Fruit fly (Drosophila melanogaster) whole organism, prepupa: ENCODE results near the gene glec.

Source experiments
- Blimp-1 ChIP-seq: fragments of 200-800 bp; sonication (Bioruptor generic); optimal IDR thresholded peaks from 3 replicates; lab custom pipeline; 2017; ENCODE audit warnings: missing biosample characterization, missing genetic modification characterization, mild to moderate bottlenecking, moderate library complexity, missing genetic modification reagents
- CG10631 ChIP-seq: fragments of 200-800 bp; sonication (Bioruptor generic); optimal IDR thresholded peaks from 2 replicates; lab custom pipeline; 2016; ENCODE audit warnings: missing biosample characterization, missing genetic modification characterization
- CG10669 ChIP-seq: fragments of 200-800 bp; sonication (Bioruptor generic); optimal IDR thresholded peaks from 3 replicates; lab custom pipeline; 2018; ENCODE audit warnings: missing biosample characterization, mild to moderate bottlenecking, missing genetic modification characterization, moderate library complexity
- CG11902 ChIP-seq: fragments of 200-800 bp; sonication (Bioruptor generic); optimal IDR thresholded peaks from 3 replicates; lab custom pipeline; 2016; ENCODE audit warnings: missing biosample characterization, missing genetic modification characterization
- CG15336 ChIP-seq: fragments of 200-800 bp; sonication (Bioruptor generic); IDR thresholded peaks from 2 replicates; pipeline ENCODE4 v1.3.6; 2022; ENCODE audit warnings: missing biosample characterization, missing genetic modification characterization
- CG31627 ChIP-seq: fragments of 200-800 bp; sonication (Bioruptor generic); optimal IDR thresholded peaks from 3 replicates; lab custom pipeline; 2016; ENCODE audit warnings: missing biosample characterization, missing genetic modification characterization
- CG32006 ChIP-seq: fragments of 200-800 bp; sonication (Bioruptor generic); optimal IDR thresholded peaks from 3 replicates; lab custom pipeline; 2017; ENCODE audit warnings: missing biosample characterization, mild to moderate bottlenecking, missing genetic modification characterization
- CG34406 ChIP-seq: fragments of 200-800 bp; sonication (Bioruptor generic); optimal IDR thresholded peaks from 3 replicates; lab custom pipeline; 2016; ENCODE audit warnings: missing biosample characterization, missing genetic modification characterization
- CG3919 ChIP-seq: fragments of 200-800 bp; sonication (Bioruptor generic); optimal IDR thresholded peaks from 3 replicates; lab custom pipeline; 2016; ENCODE audit warnings: missing biosample characterization, missing genetic modification characterization
- CG4318 ChIP-seq: fragments of 200-800 bp; sonication (Bioruptor generic); optimal IDR thresholded peaks from 3 replicates; lab custom pipeline; 2017; ENCODE audit warnings: missing biosample characterization, mild to moderate bottlenecking, missing genetic modification characterization
- CG6163 ChIP-seq: fragments of 200-800 bp; sonication (Bioruptor generic); IDR thresholded peaks from 3 replicates; pipeline ENCODE4 v1.3.6; 2022; ENCODE audit warnings: missing biosample characterization, missing genetic modification characterization
- CG6276 ChIP-seq: fragments of 200-800 bp; sonication (Bioruptor generic); optimal IDR thresholded peaks from 2 replicates; lab custom pipeline; 2017; ENCODE audit warnings: missing biosample characterization, mild to moderate bottlenecking, missing genetic modification characterization
- CG6792 ChIP-seq: fragments of 200-800 bp; sonication (Bioruptor generic); optimal IDR thresholded peaks from 3 replicates; lab custom pipeline; 2016; ENCODE audit warnings: missing biosample characterization, missing genetic modification characterization
- CG6808 ChIP-seq: fragments of 200-800 bp; sonication (Bioruptor generic); optimal IDR thresholded peaks from 3 replicates; lab custom pipeline; 2017; ENCODE audit warnings: missing biosample characterization, missing genetic modification characterization, mild to moderate bottlenecking, moderate library complexity, missing genetic modification reagents
- CG6854 ChIP-seq: fragments of 200-800 bp; sonication (Bioruptor generic); optimal IDR thresholded peaks from 2 replicates; lab custom pipeline; 2017; ENCODE audit warnings: missing biosample characterization, mild to moderate bottlenecking, missing genetic modification characterization
- CG7368 ChIP-seq: fragments of 200-800 bp; sonication (Bioruptor generic); optimal IDR thresholded peaks from 3 replicates; lab custom pipeline; 2016; ENCODE audit warnings: missing biosample characterization, missing genetic modification characterization
- CG8119 ChIP-seq: fragments of 200-800 bp; sonication (Bioruptor generic); IDR thresholded peaks from 3 replicates; pipeline ENCODE4 v1.3.6; 2022; ENCODE audit warnings: missing biosample characterization, missing genetic modification characterization
- CG8632 ChIP-seq: fragments of 200-800 bp; sonication (Bioruptor generic); optimal IDR thresholded peaks from 3 replicates; lab custom pipeline; 2016; ENCODE audit warnings: missing biosample characterization, missing genetic modification characterization
- Eip78C ChIP-seq: fragments of 200-800 bp; sonication (Bioruptor generic); peaks from one replicate; lab custom pipeline; 2016; ENCODE audit warnings: missing biosample characterization, missing genetic modification characterization
- Ets21C ChIP-seq: fragments of 200-800 bp; sonication (Bioruptor generic); optimal IDR thresholded peaks from 3 replicates; lab custom pipeline; 2016; ENCODE audit warnings: missing biosample characterization, missing genetic modification characterization
- Ets96B ChIP-seq: fragments of 200-800 bp; optimal IDR thresholded peaks from 2 replicates; lab custom pipeline; 2019; ENCODE audit warnings: missing biosample characterization, mild to moderate bottlenecking, missing genetic modification characterization, moderate library complexity
- Gug ChIP-seq: fragments of 200-800 bp; sonication (Bioruptor generic); IDR thresholded peaks from 2 replicates; pipeline ENCODE4 v1.3.6; 2022; ENCODE audit warnings: missing biosample characterization, missing genetic modification characterization
- Hr38 ChIP-seq: sonication (Bioruptor generic); optimal IDR thresholded peaks from 2 replicates; lab custom pipeline; 2016; ENCODE audit warnings: missing biosample characterization, missing genetic modification characterization
- Hr39 ChIP-seq: fragments of 200-800 bp; sonication (Bioruptor generic); optimal IDR thresholded peaks from 2 replicates; lab custom pipeline; 2016; ENCODE audit warnings: missing biosample characterization, missing genetic modification characterization
- Hr4 ChIP-seq: fragments of 200-800 bp; sonication (Bioruptor generic); optimal IDR thresholded peaks from 3 replicates; lab custom pipeline; 2016; ENCODE audit warnings: missing biosample characterization, missing genetic modification characterization
- Met ChIP-seq: fragments of 200-800 bp; sonication (Bioruptor generic); optimal IDR thresholded peaks from 3 replicates; lab custom pipeline; 2016; ENCODE audit warnings: missing biosample characterization, missing genetic modification characterization
- OdsH ChIP-seq: fragments of 200-800 bp; sonication (Bioruptor generic); optimal IDR thresholded peaks from 3 replicates; lab custom pipeline; 2016; ENCODE audit warnings: missing biosample characterization, missing genetic modification characterization
- Smox ChIP-seq: fragments of 200-800 bp; sonication (Bioruptor generic); optimal IDR thresholded peaks from 3 replicates; lab custom pipeline; 2016; ENCODE audit warnings: missing biosample characterization, missing genetic modification characterization
- Sox102F ChIP-seq: fragments of 200-800 bp; sonication (Bioruptor generic); optimal IDR thresholded peaks from 2 replicates; lab custom pipeline; 2016; ENCODE audit warnings: missing biosample characterization, mild to moderate bottlenecking, missing genetic modification characterization
- Sox14 ChIP-seq: fragments of 200-800 bp; sonication (Bioruptor generic); optimal IDR thresholded peaks from 3 replicates; lab custom pipeline; 2016; ENCODE audit warnings: missing biosample characterization, missing genetic modification characterization
- achi ChIP-seq: fragments of 200-800 bp; sonication (Bioruptor generic); optimal IDR thresholded peaks from 3 replicates; lab custom pipeline; 2016; ENCODE audit warnings: missing biosample characterization, missing genetic modification characterization
- cyc ChIP-seq: fragments of 200-800 bp; sonication (Bioruptor generic); optimal IDR thresholded peaks from 3 replicates; lab custom pipeline; 2016; ENCODE audit warnings: missing biosample characterization, missing genetic modification characterization
- dsx ChIP-seq: fragments of 200-800 bp; optimal IDR thresholded peaks from 3 replicates; lab custom pipeline; 2019; ENCODE audit warnings: missing biosample characterization, mild to moderate bottlenecking, missing genetic modification characterization, moderate library complexity; ENCODE audit not compliant: poor library complexity, severe bottlenecking
- eg ChIP-seq: fragments of 200-800 bp; sonication (Bioruptor generic); IDR thresholded peaks from 3 replicates; pipeline ENCODE4 v1.3.6; 2022; ENCODE audit warnings: missing biosample characterization, missing genetic modification characterization
- esn ChIP-seq: fragments of 200-800 bp; sonication (Bioruptor generic); optimal IDR thresholded peaks from 2 replicates; lab custom pipeline; 2016; ENCODE audit warnings: missing biosample characterization, mild to moderate bottlenecking, missing genetic modification characterization, moderate library complexity
- fd85E ChIP-seq: fragments of 200-800 bp; sonication (Bioruptor generic); optimal IDR thresholded peaks from 3 replicates; lab custom pipeline; 2016; ENCODE audit warnings: missing biosample characterization, missing genetic modification characterization
- lz ChIP-seq: fragments of 200-800 bp; sonication (Bioruptor generic); optimal IDR thresholded peaks from 3 replicates; lab custom pipeline; 2016; ENCODE audit warnings: missing biosample characterization, missing genetic modification characterization
- pdm3 ChIP-seq: fragments of 200-800 bp; sonication (Bioruptor generic); optimal IDR thresholded peaks from 3 replicates; lab custom pipeline; 2016; ENCODE audit warnings: missing biosample characterization, missing genetic modification characterization
- salr ChIP-seq, 2 experiments: fragments of 200-800 bp; sonication (Bioruptor generic); optimal IDR thresholded peaks; 3 replicates each; lab custom pipeline; 2016 to 2018; ENCODE audit warnings: missing biosample characterization in 2 of 2, missing genetic modification characterization in 2 of 2, mild to moderate bottlenecking in 1 of 2
- ss ChIP-seq, 2 experiments: fragments of 200-800 bp; sonication (Bioruptor generic); optimal IDR thresholded peaks; 2 replicates in 1 of 2; 3 replicates in 1 of 2; lab custom pipeline; 2017 to 2018; ENCODE audit warnings: mild to moderate bottlenecking in 2 of 2, missing biosample characterization in 2 of 2, missing genetic modification characterization in 2 of 2, moderate library complexity in 1 of 2
- svp ChIP-seq: fragments of 200-800 bp; sonication (Bioruptor generic); peaks from one replicate; lab custom pipeline; 2016; ENCODE audit warnings: missing biosample characterization, missing genetic modification characterization
- topi ChIP-seq: fragments of 200-800 bp; sonication (Bioruptor generic); optimal IDR thresholded peaks from 3 replicates; lab custom pipeline; 2016; ENCODE audit warnings: missing biosample characterization, missing genetic modification characterization

Gene glec

dm6 chr3R:21821684-21822561 is 34.1 kb downstream of the glec start:
- TF ChIP-seq CG4318 (GFP tag; lab: Kevin White, UChicago) (no peak), CG6854 (GFP tag; lab: Kevin White, UChicago) (no peak), ss (GFP tag; optimal IDR thresholded peaks at IDR 0.05; lab: Kevin White, UChicago) (peak in 1 of 2 experiments; percentile 24)

dm6 chr3R:21808622-21809347 is 47.3 kb downstream of the glec start:
- TF ChIP-seq CG8119 (GFP tag; lab: Robert Waterston, UW) (peak; percentile 24; the same call in 1 of the 3 replicates), CG6276 (GFP tag; lab: Kevin White, UChicago) (peak; percentile 8), Hr4 (GFP tag; lab: Kevin White, UChicago) (peak; percentile 33), CG32006 (GFP tag; lab: Kevin White, UChicago) (peak; percentile 34), CG31627 (GFP tag; lab: Kevin White, UChicago) (no peak), fd85E (GFP tag; lab: Kevin White, UChicago) (no peak), Ets96B (tag; lab: Kevin White, UChicago) (peak; percentile 35), Smox (GFP tag; lab: Kevin White, UChicago) (peak; percentile 25), cyc (GFP tag; lab: Kevin White, UChicago) (peak; percentile 1), CG3919 (no peak), OdsH (GFP tag; lab: Kevin White, UChicago) (peak; percentile 26), achi (GFP tag; lab: Kevin White, UChicago) (peak; percentile 12), topi (peak; percentile 17), dsx (GFP tag; lab: Kevin White, UChicago) (no peak), Sox14 (GFP tag; lab: Kevin White, UChicago) (peak; percentile 12), lz (peak; percentile 25), Ets21C (GFP tag; lab: Kevin White, UChicago) (no peak), eg (0 out of 3 replicates have a peak, but pooled peaks have one; percentile 24), CG6163 (no peak), ss (GFP tag; optimal IDR thresholded peaks at IDR 0.05; lab: Kevin White, UChicago) (peak in 1 of 2 experiments; percentile 30), CG10631 (peak; percentile 15), esn (GFP tag; lab: Kevin White, UChicago) (peak; percentile 52), CG10669 (peak; percentile 33), CG34406 (GFP tag; lab: Kevin White, UChicago) (no peak), Eip78C (GFP tag; lab: Kevin White, UChicago) (peak; percentile 80), Met (peak; percentile 40), CG7368 (peak; percentile 4), Hr39 (GFP tag; lab: Kevin White, UChicago) (no peak), CG8632 (GFP tag; lab: Kevin White, UChicago) (peak; percentile 10), CG6792 (GFP tag; lab: Kevin White, UChicago) (peak; percentile 19), pdm3 (GFP tag; lab: Kevin White, UChicago) (peak; percentile 33), Blimp-1 (GFP tag; lab: Kevin White, UChicago) (no peak), svp (GFP tag; lab: Kevin White, UChicago) (peak; percentile 68), CG6808 (GFP tag; lab: Kevin White, UChicago) (no peak)

dm6 chr3R:21807264-21807663 is 48.8 kb downstream of the glec start:
- TF ChIP-seq CG6792 (GFP tag; lab: Kevin White, UChicago) (no peak), lz (no peak), CG8119 (GFP tag; lab: Robert Waterston, UW) (no peak), Met (no peak), Ets21C (GFP tag; lab: Kevin White, UChicago) (no peak), Sox102F (GFP tag; lab: Kevin White, UChicago) (no peak), topi (no peak), CG15336 (GFP tag; lab: Robert Waterston, UW) (no peak), Hr38 (GFP tag; lab: Kevin White, UChicago) (no peak), salr (GFP tag; optimal IDR thresholded peaks at IDR 0.05; lab: Kevin White, UChicago) (no peak), CG11902 (no peak), Gug (GFP tag; lab: Robert Waterston, UW) (no peak), CG3919 (no peak)
- TF ChIP-seq, all 60 proteins: peak for 0
